Fruit fly (Drosophila melanogaster) whole organism, adult: ENCODE results near the gene CG6441.
A peak's percentile ranks its signal among the peaks of the same experiment; 100 is the strongest.

Experiments used
- CG11617 ChIP-seq: fragments of 200-800 bp; sonication (Bioruptor generic); optimal IDR thresholded peaks from 2 replicates; lab custom pipeline; 2017; ENCODE audit warnings: mild to moderate bottlenecking, missing biosample characterization, missing genetic modification reagents, missing genetic modification characterization
- CG12768 ChIP-seq: fragments of 200-800 bp; sonication (Bioruptor generic); optimal IDR thresholded peaks from 2 replicates; lab custom pipeline; 2017; ENCODE audit warnings: missing biosample characterization, missing genetic modification characterization, mild to moderate bottlenecking, moderate library complexity, missing genetic modification reagents
- CG14711 ChIP-seq: fragments of 200-800 bp; sonication (Bioruptor generic); optimal IDR thresholded peaks from 2 replicates; lab custom pipeline; 2018; ENCODE audit warnings: missing biosample characterization, mild to moderate bottlenecking, missing genetic modification characterization, moderate library complexity
- CG1620 ChIP-seq: fragments of 200-800 bp; sonication (Bioruptor generic); optimal IDR thresholded peaks from 2 replicates; lab custom pipeline; 2016; ENCODE audit warnings: missing biosample characterization, missing genetic modification characterization
- CG33017 ChIP-seq: fragments of 200-800 bp; sonication (Bioruptor generic); optimal IDR thresholded peaks from 2 replicates; lab custom pipeline; 2018; ENCODE audit warnings: missing biosample characterization, mild to moderate bottlenecking, missing genetic modification characterization, moderate library complexity
- CG5204 ChIP-seq: fragments of 200-800 bp; sonication (Bioruptor generic); optimal IDR thresholded peaks from 2 replicates; lab custom pipeline; 2016; ENCODE audit warnings: missing biosample characterization, missing genetic modification characterization
- CG7045 ChIP-seq: fragments of 200-800 bp; sonication (Bioruptor generic); optimal IDR thresholded peaks from 2 replicates; lab custom pipeline; 2017; ENCODE audit warnings: missing biosample characterization, mild to moderate bottlenecking, missing genetic modification characterization
- CG7101 ChIP-seq: fragments of 200-800 bp; sonication (Bioruptor generic); optimal IDR thresholded peaks from 2 replicates; lab custom pipeline; 2018; ENCODE audit warnings: missing biosample characterization, mild to moderate bottlenecking, missing genetic modification characterization, moderate library complexity
- Clk ChIP-seq: fragments of 200-800 bp; sonication (Bioruptor generic); optimal IDR thresholded peaks from 2 replicates; lab custom pipeline; 2017; ENCODE audit warnings: missing biosample characterization, missing genetic modification characterization
- Crg-1 ChIP-seq: fragments of 200-800 bp; sonication (Bioruptor generic); optimal IDR thresholded peaks from 2 replicates; lab custom pipeline; 2016; ENCODE audit warnings: missing biosample characterization, missing genetic modification characterization
- Hr96 ChIP-seq: fragments of 200-800 bp; sonication (Bioruptor generic); optimal IDR thresholded peaks from 2 replicates; lab custom pipeline; 2016; ENCODE audit warnings: missing biosample characterization, missing genetic modification characterization
- Mnt ChIP-seq: fragments of 200-800 bp; sonication (Bioruptor generic); optimal IDR thresholded peaks from 2 replicates; lab custom pipeline; 2016; ENCODE audit warnings: missing biosample characterization, mild to moderate bottlenecking, missing genetic modification characterization
- bab1 ChIP-seq: fragments of 200-800 bp; sonication (Bioruptor generic); optimal IDR thresholded peaks from 3 replicates; lab custom pipeline; 2019; ENCODE audit warnings: missing biosample characterization, mild to moderate bottlenecking, missing genetic modification characterization, moderate library complexity
- cic ChIP-seq: fragments of 200-800 bp; sonication (Bioruptor generic); optimal IDR thresholded peaks from 2 replicates; lab custom pipeline; 2017; ENCODE audit warnings: missing biosample characterization, mild to moderate bottlenecking, missing genetic modification characterization, moderate library complexity
- cnc ChIP-seq, 2 experiments: fragments of >200 bp; optimal IDR thresholded peaks; 2 replicates each; lab custom pipeline; 2017
- kay ChIP-seq: fragments of 200-800 bp; sonication (Bioruptor generic); peaks from one replicate; lab custom pipeline; 2016; ENCODE audit warnings: missing biosample characterization, missing genetic modification characterization, borderline replicate concordance
- ovo ChIP-seq: fragments of 200-800 bp; sonication (Bioruptor generic); optimal IDR thresholded peaks from 2 replicates; lab custom pipeline; 2016; ENCODE audit warnings: missing biosample characterization, missing genetic modification characterization
- pad ChIP-seq: fragments of 200-800 bp; sonication (Bioruptor generic); optimal IDR thresholded peaks from 3 replicates; lab custom pipeline; 2017; ENCODE audit warnings: missing biosample characterization, missing genetic modification characterization, mild to moderate bottlenecking, moderate library complexity, missing genetic modification reagents
- tj ChIP-seq: fragments of 200-800 bp; sonication (Bioruptor generic); optimal IDR thresholded peaks from 3 replicates; lab custom pipeline; 2017; ENCODE audit warnings: missing biosample characterization, mild to moderate bottlenecking, missing genetic modification characterization, moderate library complexity
- toe ChIP-seq: fragments of 200-800 bp; sonication (Bioruptor generic); optimal IDR thresholded peaks from 2 replicates; lab custom pipeline; 2016; ENCODE audit warnings: missing biosample characterization, missing genetic modification characterization

The CG6441 gene

DNA sequence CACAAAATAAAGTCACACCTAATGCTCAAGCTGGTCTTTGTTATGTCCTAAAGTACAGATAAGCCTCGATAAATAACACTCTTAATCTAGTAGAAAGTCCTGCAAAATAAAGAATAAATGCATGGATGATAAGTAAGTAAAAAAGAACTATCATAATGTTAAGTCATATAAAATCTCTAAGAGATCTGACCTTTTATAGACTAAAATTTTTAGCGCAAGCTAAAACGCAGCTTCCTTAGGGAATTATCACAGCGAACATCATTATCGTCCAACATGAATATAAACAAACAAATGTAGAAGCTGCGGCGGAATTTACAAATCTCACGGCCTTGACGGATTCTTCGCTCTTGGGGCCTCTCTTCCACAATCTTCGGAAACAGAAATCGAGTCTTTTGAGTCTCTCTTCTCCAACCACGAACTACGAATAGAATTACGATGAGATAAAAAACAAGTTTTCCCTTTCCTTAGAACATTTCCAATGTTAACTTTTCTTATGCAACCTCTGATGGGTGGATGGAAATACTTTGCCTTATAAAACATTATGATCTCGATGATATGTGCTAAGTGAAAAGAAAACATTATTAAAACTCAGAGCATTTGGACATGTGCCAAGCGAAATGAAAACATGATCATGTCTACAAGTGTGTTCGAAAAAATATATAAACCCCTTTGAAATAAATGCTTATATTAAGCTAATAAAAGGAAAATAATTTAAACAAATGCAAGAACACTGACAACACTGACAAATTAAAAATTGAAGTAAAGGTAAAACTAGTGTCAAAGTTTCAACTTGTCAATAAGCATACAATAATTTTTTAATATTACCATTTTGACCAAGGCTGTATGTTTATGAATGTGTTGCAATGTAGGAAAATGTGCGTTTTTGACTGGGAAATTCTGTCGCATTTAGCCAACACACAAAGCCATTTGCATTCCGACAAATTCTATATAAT is 20.1 kb downstream of the CG6441 start:
- TF ChIP-seq ovo, result no peak
- no peak for TF ChIP-seq bab1 (GFP tag; lab: Kevin White, UChicago)
- no peak for TF ChIP-seq CG5204 (GFP tag; lab: Kevin White, UChicago)
- no peak for TF ChIP-seq CG12768 (GFP tag; lab: Kevin White, UChicago)
- no peak for TF ChIP-seq Mnt (GFP tag; lab: Kevin White, UChicago)
- no peak for TF ChIP-seq Hr96 (GFP tag; lab: Kevin White, UChicago)
- peak; percentile 74 for TF ChIP-seq kay (GFP tag; lab: Kevin White, UChicago)
- TF ChIP-seq CG11617 (GFP tag; lab: Kevin White, UChicago), result no peak

DNA sequence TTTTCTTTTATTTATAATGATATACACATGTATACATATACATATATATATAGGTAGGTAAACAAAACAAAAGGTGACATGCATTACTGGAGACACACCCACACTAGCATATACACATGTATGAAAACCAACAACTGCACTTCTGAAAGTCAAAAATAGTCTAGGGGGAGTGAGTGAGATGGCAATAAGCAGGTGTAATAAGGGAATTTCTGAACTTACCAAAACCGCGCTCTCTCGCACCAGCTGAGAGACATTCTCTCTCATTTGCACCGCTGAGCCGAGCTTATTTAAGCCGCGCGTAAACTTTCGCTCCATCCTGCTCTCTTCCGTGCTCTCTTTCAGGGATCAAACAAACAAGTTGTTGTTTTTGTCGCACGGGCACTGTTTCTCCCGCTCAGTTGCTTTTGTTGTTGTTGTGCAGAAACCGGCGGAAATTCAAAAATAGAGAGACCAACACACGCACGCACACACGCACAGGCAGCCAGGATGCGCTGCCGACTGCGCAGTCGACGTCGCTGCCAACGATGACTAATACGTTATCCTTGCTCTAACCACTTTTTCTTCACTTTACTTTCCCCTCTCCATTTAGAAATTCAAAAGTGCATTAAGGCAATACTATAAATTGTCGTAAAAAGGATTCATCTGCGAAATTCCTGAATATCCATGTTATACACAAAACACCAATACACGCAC is 20.9 kb downstream of the CG6441 start:
- TF ChIP-seq CG11617 (GFP tag; lab: Kevin White, UChicago), result no peak
- no peak for TF ChIP-seq toe (GFP tag; lab: Kevin White, UChicago)
- TF ChIP-seq pad, result peak; percentile 94
- TF ChIP-seq ovo, result peak; percentile 37

DNA sequence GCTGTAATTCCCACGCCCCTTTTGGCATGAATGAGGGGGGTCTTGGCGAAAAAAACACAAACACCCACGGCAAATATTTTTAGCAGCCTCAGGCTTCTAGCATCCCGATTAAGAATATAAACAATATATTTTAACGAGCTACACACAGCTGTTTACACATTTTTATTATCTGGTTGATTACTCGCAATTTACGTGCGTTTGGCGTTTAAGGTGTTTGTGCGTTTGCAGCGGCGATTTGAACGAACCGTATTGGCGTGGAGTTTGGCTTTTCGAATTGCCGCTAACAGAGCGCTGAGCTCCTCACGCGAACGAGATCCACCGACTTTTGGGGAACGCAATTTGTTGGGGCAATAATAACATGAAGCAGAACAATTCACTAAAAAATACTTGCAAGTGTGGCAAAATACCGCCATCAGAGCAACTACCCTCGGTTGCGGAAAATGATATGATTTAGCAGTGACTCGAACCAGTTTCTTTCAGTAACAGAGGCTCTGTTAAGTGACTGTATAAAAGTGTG is 21.5 kb downstream of the CG6441 start, which contains the start of gene Ziz:
Ziz (minus strand) TSS at position 321 of the 517 bp plus-strand sequence.
- TF ChIP-seq Clk (no peak), Crg-1 (GFP tag; lab: Kevin White, UChicago) (no peak), CG11617 (GFP tag; lab: Kevin White, UChicago) (peak; percentile 27), tj (GFP tag; lab: Kevin White, UChicago) (peak; percentile 64), CG33017 (tag; lab: Kevin White, UChicago) (peak; percentile 20), CG7045 (GFP tag; lab: Kevin White, UChicago) (no peak), toe (GFP tag; lab: Kevin White, UChicago) (peak; percentile 9), cic (GFP tag; lab: Kevin White, UChicago) (peak; percentile 77), bab1 (GFP tag; lab: Kevin White, UChicago) (peak; percentile 75), CG1620 (no peak), pad (peak; percentile 58), CG14711 (tag; lab: Kevin White, UChicago) (peak; percentile 51), Mnt (GFP tag; lab: Kevin White, UChicago) (peak; percentile 80), CG5204 (GFP tag; lab: Kevin White, UChicago) (no peak), CG7101 (peak; percentile 38)

DNA sequence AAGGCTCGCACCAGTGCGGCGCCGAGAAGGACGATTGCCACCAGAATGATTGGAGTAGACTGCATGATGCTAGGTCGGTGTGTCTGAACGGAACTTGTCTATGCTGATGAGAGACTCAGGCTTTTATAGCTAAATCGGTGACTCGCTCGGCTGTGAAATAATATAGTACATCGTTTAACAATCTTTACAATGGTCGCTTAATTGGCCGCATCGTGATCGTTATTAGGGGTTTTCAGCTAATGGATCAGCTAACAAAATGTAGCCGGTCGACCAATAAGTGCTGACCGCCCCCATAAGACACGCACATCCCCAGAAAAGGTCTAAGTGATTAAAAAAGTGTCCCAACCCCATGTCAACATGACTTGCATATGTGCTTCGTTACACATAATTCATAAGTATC is 22.8 kb downstream of the CG6441 start, which contains the start of gene Obp28a:
Obp28a (minus strand) TSS at position 101 of the 400 bp plus-strand sequence.
- no peak for TF ChIP-seq CG5204 (GFP tag; lab: Kevin White, UChicago)
- TF ChIP-seq Crg-1 (GFP tag; lab: Kevin White, UChicago), result no peak
- TF ChIP-seq CG7045 (GFP tag; lab: Kevin White, UChicago), result no peak
- TF ChIP-seq Hr96 (GFP tag; lab: Kevin White, UChicago), result no peak
- no peak for TF ChIP-seq Clk
- TF ChIP-seq tj (GFP tag; lab: Kevin White, UChicago), result no peak
- no peak for TF ChIP-seq CG33017 (tag; lab: Kevin White, UChicago)
- TF ChIP-seq toe (GFP tag; lab: Kevin White, UChicago), result no peak
- TF ChIP-seq cnc (optimal IDR thresholded peaks at IDR 0.05; lab: Kevin White, UChicago), result no peak
- TF ChIP-seq CG1620, result no peak
- no peak for TF ChIP-seq cic (GFP tag; lab: Kevin White, UChicago)
- TF ChIP-seq CG11617 (GFP tag; lab: Kevin White, UChicago), result no peak
- TF ChIP-seq ovo, result no peak
- no peak for TF ChIP-seq pad

DNA sequence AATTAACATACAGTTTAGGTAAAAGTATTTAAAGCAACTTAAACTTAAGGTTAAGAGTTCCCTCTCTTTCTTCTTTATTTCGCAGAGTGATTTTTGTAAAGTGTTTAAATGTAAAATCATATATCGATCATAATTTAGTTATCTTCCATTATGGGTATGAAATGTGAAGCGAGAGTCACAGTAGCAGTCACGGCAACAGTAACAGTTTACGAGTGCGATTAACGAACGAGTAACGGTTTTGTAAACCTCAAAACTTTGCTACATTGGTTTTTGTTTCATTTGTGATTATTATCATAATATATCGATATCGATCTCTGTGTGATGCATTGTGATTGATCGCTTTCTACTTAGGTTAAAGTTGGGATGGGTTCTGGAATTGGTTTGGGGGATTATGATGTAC is 23.7 kb downstream of the CG6441 start:
- TF ChIP-seq bab1 (GFP tag; lab: Kevin White, UChicago), result no peak
- no peak for TF ChIP-seq CG33017 (tag; lab: Kevin White, UChicago)
- TF ChIP-seq CG7101, result no peak
- TF ChIP-seq CG1620, result no peak
- no peak for TF ChIP-seq Clk
- TF ChIP-seq CG5204 (GFP tag; lab: Kevin White, UChicago), result no peak
- TF ChIP-seq Crg-1 (GFP tag; lab: Kevin White, UChicago), result no peak
- no peak for TF ChIP-seq toe (GFP tag; lab: Kevin White, UChicago)
- TF ChIP-seq CG12768 (GFP tag; lab: Kevin White, UChicago), result no peak
- no peak for TF ChIP-seq kay (GFP tag; lab: Kevin White, UChicago)
- no peak for TF ChIP-seq tj (GFP tag; lab: Kevin White, UChicago)

DNA sequence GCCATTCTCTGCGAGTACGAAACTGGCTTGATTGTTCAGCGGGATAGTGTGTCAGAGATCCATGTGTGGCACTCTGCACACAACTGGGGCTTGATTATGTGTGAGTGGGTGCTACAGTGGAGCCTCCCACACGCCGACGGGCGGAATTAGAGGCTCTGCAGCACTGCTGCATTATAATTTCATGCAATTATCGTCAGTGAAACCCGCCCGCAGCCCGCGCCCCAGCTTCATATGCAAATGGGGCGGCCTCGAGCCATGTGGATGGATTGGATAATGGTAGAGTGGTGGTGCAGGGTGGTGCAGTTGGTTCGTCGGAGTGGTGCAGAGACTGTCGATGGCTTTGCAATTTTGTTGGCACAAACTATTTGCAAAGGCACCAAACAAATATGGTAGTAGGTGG is 27.2 kb downstream of the CG6441 start:
- TF ChIP-seq Mnt (GFP tag; lab: Kevin White, UChicago) (no peak), Clk (no peak), CG14711 (tag; lab: Kevin White, UChicago) (no peak), CG11617 (GFP tag; lab: Kevin White, UChicago) (no peak), CG5204 (GFP tag; lab: Kevin White, UChicago) (no peak), CG7101 (no peak), Hr96 (GFP tag; lab: Kevin White, UChicago) (no peak), kay (GFP tag; lab: Kevin White, UChicago) (no peak), toe (GFP tag; lab: Kevin White, UChicago) (no peak), Crg-1 (GFP tag; lab: Kevin White, UChicago) (no peak), CG12768 (GFP tag; lab: Kevin White, UChicago) (no peak), pad (no peak), cic (GFP tag; lab: Kevin White, UChicago) (no peak), CG33017 (tag; lab: Kevin White, UChicago) (no peak), tj (GFP tag; lab: Kevin White, UChicago) (no peak), ovo (no peak), cnc (optimal IDR thresholded peaks at IDR 0.05; lab: Kevin White, UChicago) (no peak), CG1620 (no peak), CG7045 (GFP tag; lab: Kevin White, UChicago) (no peak), bab1 (GFP tag; lab: Kevin White, UChicago) (no peak)
